Fruit fly (Drosophila melanogaster) whole organism, wandering third instar larva: ENCODE results near the gene CG14416.

Source experiments
- CrebA ChIP-seq: fragments of 200-800 bp; sonication (Bioruptor generic); optimal IDR thresholded peaks from 2 replicates; lab custom pipeline; 2016; ENCODE audit warnings: missing biosample characterization, mild to moderate bottlenecking, missing genetic modification characterization, borderline replicate concordance
- Jra ChIP-seq: sonication (Bioruptor generic); optimal IDR thresholded peaks from 2 replicates; lab custom pipeline; 2016; ENCODE audit warnings: missing biosample characterization, missing genetic modification characterization
- Mio ChIP-seq: sonication (Bioruptor generic); optimal IDR thresholded peaks from 2 replicates; lab custom pipeline; 2016; ENCODE audit warnings: missing biosample characterization, missing genetic modification characterization
- N ChIP-seq: fragments of >200 bp; optimal IDR thresholded peaks from 2 replicates; lab custom pipeline; 2018; ENCODE audit warnings: missing biosample characterization, missing external identifiers, missing genetic modification characterization
- OdsH ChIP-seq: fragments of 200-800 bp; sonication (Bioruptor generic); optimal IDR thresholded peaks from 2 replicates; lab custom pipeline; 2016; ENCODE audit warnings: missing biosample characterization, mild to moderate bottlenecking, missing genetic modification characterization
- br ChIP-seq: fragments of 200-800 bp; sonication (Bioruptor generic); optimal IDR thresholded peaks from 2 replicates; lab custom pipeline; 2016; ENCODE audit warnings: missing biosample characterization, missing genetic modification characterization
- ey ChIP-seq: fragments of 200-800 bp; sonication (Bioruptor generic); optimal IDR thresholded peaks from 2 replicates; lab custom pipeline; 2016; ENCODE audit warnings: missing biosample characterization, missing genetic modification characterization
- fru ChIP-seq: fragments of 200-800 bp; sonication (Bioruptor generic); optimal IDR thresholded peaks from 3 replicates; lab custom pipeline; 2016; ENCODE audit warnings: missing biosample characterization, mild to moderate bottlenecking, missing genetic modification characterization
- h ChIP-seq: fragments of 200-800 bp; sonication (Bioruptor generic); optimal IDR thresholded peaks from 3 replicates; lab custom pipeline; 2016; ENCODE audit warnings: missing biosample characterization, mild to moderate bottlenecking, missing genetic modification characterization
- jim ChIP-seq: fragments of 175-275, 200-325 bp; sonication (Bioruptor generic); optimal IDR thresholded peaks from 2 replicates; lab custom pipeline; 2016; ENCODE audit warnings: missing biosample characterization, mild to moderate bottlenecking, missing genetic modification characterization
- pan ChIP-seq: fragments of >200 bp; optimal IDR thresholded peaks from 2 replicates; lab custom pipeline; 2017
- psq ChIP-seq: fragments of 200-800 bp; sonication (Bioruptor generic); optimal IDR thresholded peaks from 3 replicates; lab custom pipeline; 2017; ENCODE audit warnings: missing biosample characterization, mild to moderate bottlenecking, missing genetic modification characterization, moderate library complexity
- sage ChIP-seq: fragments of 200-800 bp; sonication (Bioruptor generic); optimal IDR thresholded peaks from 2 replicates; lab custom pipeline; 2016; ENCODE audit warnings: missing biosample characterization, mild to moderate bottlenecking, missing genetic modification characterization
- usp ChIP-seq: fragments of >200 bp; optimal IDR thresholded peaks from 2 replicates; lab custom pipeline; 2017; ENCODE audit warnings: missing biosample characterization, missing genetic modification characterization

dm6 chrX:2907105-2907694 lies 34.5 kb upstream of the CG14416 start:
- TF ChIP-seq Jra (GFP tag; lab: Kevin White, UChicago) (no peak), OdsH (GFP tag; lab: Kevin White, UChicago) (peak; percentile 0), h (GFP tag; lab: Kevin White, UChicago) (peak; percentile 45), jim (GFP tag; lab: Kevin White, UChicago) (no peak), usp (no peak), Mio (GFP tag; lab: Kevin White, UChicago) (no peak), fru (GFP tag; lab: Kevin White, UChicago) (no peak), N (no peak), psq (GFP tag; lab: Kevin White, UChicago) (no peak), br (GFP tag; lab: Kevin White, UChicago) (peak; percentile 28), ey (GFP tag; lab: Kevin White, UChicago) (peak; percentile 37), CrebA (GFP tag; lab: Kevin White, UChicago) (no peak), sage (GFP tag; lab: Kevin White, UChicago) (no peak), pan (lab: Kevin White, UChicago) (no peak)
